Fruit fly (Drosophila melanogaster) whole organism, embryonic: ENCODE data around the gene Gorab.

ENCODE experiments used
- B-H1 ChIP-seq: fragments of 200-800 bp; sonication (Bioruptor generic); IDR thresholded peaks from 3 replicates; pipeline ENCODE4 v1.3.6; 2022; ENCODE audit warnings: missing biosample characterization, missing genetic modification characterization
- BtbVII ChIP-seq: fragments of 200-800 bp; sonication (Bioruptor generic); optimal IDR thresholded peaks from 3 replicates; lab custom pipeline; 2017; ENCODE audit warnings: missing biosample characterization, mild to moderate bottlenecking, missing genetic modification characterization
- CG12071 ChIP-seq: fragments of 200-800 bp; sonication (Bioruptor generic); optimal IDR thresholded peaks from 3 replicates; lab custom pipeline; 2018; ENCODE audit warnings: missing biosample characterization, mild to moderate bottlenecking, missing genetic modification characterization
- CG12769 ChIP-seq: fragments of 200-800 bp; sonication (Bioruptor generic); optimal IDR thresholded peaks from 2 replicates; lab custom pipeline; 2019; ENCODE audit warnings: missing biosample characterization, mild to moderate bottlenecking, missing genetic modification characterization, moderate library complexity
- CG14014 ChIP-seq: fragments of 200-800 bp; sonication (Bioruptor generic); IDR thresholded peaks from 2 replicates; pipeline ENCODE4 v1.3.6; 2022; ENCODE audit warnings: missing biosample characterization, missing genetic modification characterization
- CG14441 ChIP-seq: fragments of 200-800 bp; sonication (Bioruptor generic); IDR thresholded peaks from 2 replicates; pipeline ENCODE4 v1.3.6; 2022; ENCODE audit warnings: missing biosample characterization, missing genetic modification characterization
- CG17568 ChIP-seq: fragments of 200-800 bp; sonication (Bioruptor generic); optimal IDR thresholded peaks from 2 replicates; lab custom pipeline; 2018; ENCODE audit warnings: missing biosample characterization, mild to moderate bottlenecking, missing genetic modification characterization, moderate library complexity
- CG3163 ChIP-seq: fragments of 200-800 bp; sonication (Bioruptor generic); optimal IDR thresholded peaks from 3 replicates; lab custom pipeline; 2016; ENCODE audit warnings: missing biosample characterization, missing genetic modification characterization
- CG32532 ChIP-seq: fragments of 200-800 bp; sonication (Bioruptor generic); IDR thresholded peaks from 2 replicates; pipeline ENCODE4 v1.3.6; 2022; ENCODE audit warnings: missing biosample characterization, missing genetic modification characterization
- CG34224 ChIP-seq: fragments of 200-800 bp; sonication (Bioruptor generic); IDR thresholded peaks from 3 replicates; pipeline ENCODE4 v1.3.6; 2022; ENCODE audit warnings: missing biosample characterization, missing genetic modification characterization; ENCODE audit not compliant: partially characterized antibody
- CG42726 ChIP-seq: fragments of 200-800 bp; sonication (Bioruptor generic); IDR thresholded peaks from 2 replicates; pipeline ENCODE4 v1.3.6; 2022; ENCODE audit warnings: missing biosample characterization, missing genetic modification characterization; ENCODE audit not compliant: partially characterized antibody
- CG7839 ChIP-seq: fragments of 200-800 bp; sonication (Bioruptor generic); optimal IDR thresholded peaks from 3 replicates; lab custom pipeline; 2018; ENCODE audit warnings: missing biosample characterization, mild to moderate bottlenecking, missing genetic modification characterization, moderate library complexity
- CG8290 ChIP-seq, 3 experiments: fragments of 200-800 bp; sonication (Bioruptor generic); optimal IDR thresholded peaks; 2 replicates each; lab custom pipeline; 2016 to 2019; ENCODE audit warnings: missing biosample characterization in 3 of 3, missing genetic modification characterization in 3 of 3, mild to moderate bottlenecking in 2 of 3, moderate library complexity in 1 of 3
- Dll ChIP-seq: fragments of 200-800 bp; sonication (Bioruptor generic); IDR thresholded peaks from 4 replicates; pipeline ENCODE4 v1.3.6; 2022; ENCODE audit warnings: missing biosample characterization, missing genetic modification characterization; ENCODE audit not compliant: partially characterized antibody
- Dp ChIP-seq: fragments of 200-800 bp; sonication (Bioruptor generic); optimal IDR thresholded peaks from 2 replicates; lab custom pipeline; 2018; ENCODE audit warnings: missing biosample characterization, mild to moderate bottlenecking, missing genetic modification characterization, moderate library complexity
- HHEX ChIP-seq: fragments of 200-800 bp; sonication (Bioruptor generic); optimal IDR thresholded peaks from 3 replicates; lab custom pipeline; 2017; ENCODE audit warnings: missing biosample characterization, mild to moderate bottlenecking, missing genetic modification characterization, missing genetic modification reagents
- Hr3 ChIP-seq: fragments of 200-800 bp; sonication (Bioruptor generic); optimal IDR thresholded peaks from 3 replicates; lab custom pipeline; 2016; ENCODE audit warnings: missing biosample characterization, missing genetic modification characterization
- Hr78 ChIP-seq, 2 experiments: fragments of 200-800 bp in 1 of 2; fragments of >200 bp in 1 of 2; sonication (Bioruptor generic) in 1 of 2; optimal IDR thresholded peaks; 2 replicates each; lab custom pipeline; 2017 to 2019; ENCODE audit warnings: missing biosample characterization in 2 of 2, missing genetic modification characterization in 2 of 2, mild to moderate bottlenecking in 1 of 2, moderate library complexity in 1 of 2
- Med ChIP-seq: fragments of 200-800 bp; sonication (Bioruptor generic); peaks from one replicate; lab custom pipeline; 2016; ENCODE audit warnings: missing biosample characterization, missing genetic modification characterization, mild to moderate bottlenecking, inconsistent platforms, moderate library complexity
- NfI ChIP-seq: fragments of 200-800 bp; sonication (Bioruptor generic); optimal IDR thresholded peaks from 3 replicates; lab custom pipeline; 2018; ENCODE audit warnings: missing biosample characterization, mild to moderate bottlenecking, missing genetic modification characterization, moderate library complexity
- Opbp ChIP-seq: fragments of 200-800 bp; sonication (Bioruptor generic); IDR thresholded peaks from 3 replicates; pipeline ENCODE4 v1.3.6; 2022; ENCODE audit warnings: missing biosample characterization, missing genetic modification characterization; ENCODE audit not compliant: partially characterized antibody
- Optix ChIP-seq: fragments of 200-800 bp; sonication (Bioruptor generic); IDR thresholded peaks from 3 replicates; pipeline ENCODE4 v1.3.6; 2022; ENCODE audit warnings: missing biosample characterization, missing genetic modification characterization
- Rfx ChIP-seq: fragments of 200-800 bp; sonication (Bioruptor generic); IDR thresholded peaks from 2 replicates; pipeline ENCODE4 v1.3.6; 2022; ENCODE audit warnings: missing biosample characterization, missing genetic modification characterization
- Stat92E ChIP-seq, 3 experiments: fragments of >200 bp in 2 of 3; fragments of 200-800 bp in 1 of 3; sonication (Bioruptor generic) in 1 of 3; optimal IDR thresholded peaks; 2 replicates each; lab custom pipeline; 2017 to 2019; ENCODE audit warnings: missing biosample characterization in 3 of 3, missing genetic modification characterization in 3 of 3, mild to moderate bottlenecking in 1 of 3, moderate library complexity in 1 of 3
- amos ChIP-seq: fragments of 200-800 bp; sonication (Bioruptor generic); IDR thresholded peaks from 2 replicates; pipeline ENCODE4 v1.3.6; 2022; ENCODE audit warnings: missing biosample characterization, missing genetic modification characterization; ENCODE audit not compliant: partially characterized antibody
- bbx ChIP-seq: fragments of 200-800 bp; sonication (Bioruptor generic); IDR thresholded peaks from 2 replicates; pipeline ENCODE4 v1.3.6; 2022; ENCODE audit warnings: missing biosample characterization, missing genetic modification characterization; ENCODE audit not compliant: partially characterized antibody
- cad ChIP-seq: fragments of >200 bp; optimal IDR thresholded peaks from 2 replicates; lab custom pipeline; 2017; ENCODE audit warnings: missing biosample characterization, missing genetic modification characterization
- cato ChIP-seq: fragments of 200-800 bp; sonication (Bioruptor generic); optimal IDR thresholded peaks from 2 replicates; lab custom pipeline; 2016; ENCODE audit warnings: missing biosample characterization, missing genetic modification characterization, borderline replicate concordance
- chif ChIP-seq, 2 experiments: fragments of 200-800 bp; sonication (Bioruptor generic); optimal IDR thresholded peaks; 3 replicates each; lab custom pipeline; 2016; ENCODE audit warnings: missing biosample characterization in 2 of 2, missing genetic modification characterization in 2 of 2
- chinmo ChIP-seq: fragments of 200-800 bp; sonication (Bioruptor generic); IDR thresholded peaks from 4 replicates; pipeline ENCODE4 v1.3.6; 2022; ENCODE audit warnings: missing biosample characterization, missing genetic modification characterization; ENCODE audit not compliant: partially characterized antibody
- chm ChIP-seq: fragments of 200-800 bp; sonication (Bioruptor generic); IDR thresholded peaks from 2 replicates; pipeline ENCODE4 v1.3.6; 2022; ENCODE audit warnings: missing biosample characterization, missing genetic modification characterization
- crc ChIP-seq: fragments of 200-800 bp; sonication (Bioruptor generic); optimal IDR thresholded peaks from 2 replicates; lab custom pipeline; 2016; ENCODE audit warnings: missing biosample characterization, missing genetic modification characterization
- dan ChIP-seq: fragments of 200-800 bp; sonication (Bioruptor generic); IDR thresholded peaks from 2 replicates; pipeline ENCODE4 v1.3.6; 2022; ENCODE audit warnings: missing biosample characterization, missing genetic modification characterization
- gro ChIP-seq: fragments of 200-800 bp; sonication (Bioruptor generic); optimal IDR thresholded peaks from 2 replicates; lab custom pipeline; 2016; ENCODE audit warnings: missing biosample characterization, missing genetic modification characterization
- gsb ChIP-seq: fragments of 200-800 bp; sonication (Bioruptor generic); IDR thresholded peaks from 2 replicates; pipeline ENCODE4 v1.3.6; 2022; ENCODE audit warnings: missing biosample characterization, missing genetic modification characterization
- hkb ChIP-seq, 2 experiments: fragments of 200-800 bp in 1 of 2; fragments of >200 bp in 1 of 2; sonication (Bioruptor generic) in 1 of 2; IDR thresholded peaks in 1 of 2; optimal IDR thresholded peaks in 1 of 2; 2 replicates each; pipeline versions ENCODE4 v1.3.6 to Lab custom; 2017 to 2022; ENCODE audit warnings: missing biosample characterization in 1 of 2, missing genetic modification characterization in 1 of 2
- lilli ChIP-seq: fragments of 200-800 bp; sonication (Bioruptor generic); optimal IDR thresholded peaks from 3 replicates; lab custom pipeline; 2016; ENCODE audit warnings: missing biosample characterization, missing genetic modification characterization
- otp ChIP-seq: fragments of 200-800 bp; sonication (Bioruptor generic); IDR thresholded peaks from 3 replicates; pipeline ENCODE4, ENCODE4 v1.3.6; 2022; ENCODE audit warnings: missing biosample characterization, missing genetic modification characterization
- pb ChIP-seq: fragments of 200-800 bp; sonication (Bioruptor generic); optimal IDR thresholded peaks from 3 replicates; lab custom pipeline; 2016; ENCODE audit warnings: missing biosample characterization, missing genetic modification characterization
- sna ChIP-seq: fragments of 200-800 bp; sonication (Bioruptor generic); IDR thresholded peaks from 2 replicates; pipeline ENCODE4 v1.3.6; 2022; ENCODE audit warnings: missing biosample characterization, missing genetic modification characterization; ENCODE audit not compliant: partially characterized antibody
- sqz ChIP-seq: fragments of 200-800 bp; sonication (Bioruptor generic); optimal IDR thresholded peaks from 3 replicates; lab custom pipeline; 2018; ENCODE audit warnings: missing biosample characterization, mild to moderate bottlenecking, missing genetic modification characterization
- stc ChIP-seq: fragments of 200-800 bp; sonication (Bioruptor generic); IDR thresholded peaks from 2 replicates; pipeline ENCODE4 v1.3.6; 2022; ENCODE audit warnings: missing biosample characterization, missing genetic modification characterization
- trh ChIP-seq: fragments of 200-800 bp; sonication (Bioruptor generic); optimal IDR thresholded peaks from 2 replicates; lab custom pipeline; 2016; ENCODE audit warnings: missing biosample characterization, missing genetic modification characterization
- ttk ChIP-seq: fragments of 200-800 bp; sonication (Bioruptor generic); IDR thresholded peaks from 2 replicates; pipeline ENCODE4 v2.1.2; 2022; ENCODE audit warnings: missing biosample characterization, missing genetic modification characterization
- vvl ChIP-seq: fragments of 200-800 bp; sonication (Bioruptor generic); IDR thresholded peaks from 2 replicates; pipeline ENCODE4 v1.3.6; 2022; ENCODE audit warnings: missing biosample characterization, missing genetic modification characterization
- yki ChIP-seq: fragments of >200 bp; optimal IDR thresholded peaks from 3 replicates; lab custom pipeline; 2018
- z ChIP-seq: fragments of 200-800 bp; sonication (Bioruptor generic); IDR thresholded peaks from 3 replicates; pipeline ENCODE4 v1.3.6; 2022; ENCODE audit warnings: missing biosample characterization, missing genetic modification characterization
- zen2 ChIP-seq: fragments of 200-800 bp; sonication (Bioruptor generic); IDR thresholded peaks from 3 replicates; pipeline ENCODE4 v1.3.6; 2022; ENCODE audit warnings: missing biosample characterization, missing genetic modification characterization; ENCODE audit not compliant: partially characterized antibody

Gene Gorab

DNA sequence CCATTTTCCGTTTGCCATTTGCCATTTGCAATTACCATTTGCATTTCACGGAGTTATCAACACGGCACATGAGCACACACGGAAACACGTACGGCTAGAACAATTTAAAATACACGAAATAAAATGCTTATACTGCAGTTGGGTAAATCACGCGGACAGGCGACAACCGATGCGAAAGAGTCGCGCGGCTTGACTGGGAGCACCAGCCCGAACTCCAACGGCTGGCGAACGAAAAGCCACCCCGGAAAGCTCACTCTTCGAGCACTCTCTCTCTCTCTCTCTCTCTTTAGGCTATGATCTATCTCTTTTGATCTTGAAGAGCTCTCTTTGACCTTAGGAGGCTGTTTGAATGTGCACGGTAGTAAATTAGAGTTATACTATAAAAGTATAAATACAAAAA is 7.3 kb downstream of the Gorab start, which contains the start of gene blot (continued):
- TF ChIP-seq CG34224 (GFP tag; lab: Robert Waterston, UW), result peak; percentile 23; the same call in 1 of the 3 replicates
- TF ChIP-seq stc (GFP tag; lab: Robert Waterston, UW), result 0 out of 2 replicates have a peak, but pooled peaks have one; percentile 16
- TF ChIP-seq yki, result peak; percentile 47
- TF ChIP-seq dan (GFP tag; lab: Robert Waterston, UW), result no peak
- TF ChIP-seq NfI, result no peak
- TF ChIP-seq CG17568, result peak; percentile 19
- no peak for TF ChIP-seq B-H1 (GFP tag; lab: Robert Waterston, UW)
- TF ChIP-seq CG3163, result peak; percentile 93
- no peak for TF ChIP-seq Hr3 (GFP tag; lab: Kevin White, UChicago)
- no peak for TF ChIP-seq lilli (GFP tag; lab: Kevin White, UChicago)
- TF ChIP-seq gsb (GFP tag; lab: Robert Waterston, UW), result no peak
- TF ChIP-seq CG12071, result peak; percentile 5
- peak; percentile 39; the same call in 1 of the 2 replicates for TF ChIP-seq CG32532
- peak; percentile 0 for TF ChIP-seq CG7839 (tag; lab: Kevin White, UChicago)
- TF ChIP-seq Hr78 (GFP tag; optimal IDR thresholded peaks at IDR 0.05; lab: Kevin White, UChicago), result peak in 1 of 2 experiments; percentile 12
- no peak for TF ChIP-seq cato (GFP tag; lab: Kevin White, UChicago)
- no peak for TF ChIP-seq chif (GFP tag; optimal IDR thresholded peaks at IDR 0.05; lab: Kevin White, UChicago)
- TF ChIP-seq z (GFP tag; lab: Robert Waterston, UW), result 0 out of 3 replicates have a peak, but pooled peaks have one; percentile 34
- TF ChIP-seq cad (GFP tag; lab: Kevin White, UChicago), result no peak
- TF ChIP-seq Stat92E (GFP tag; optimal IDR thresholded peaks at IDR 0.05; lab: Kevin White, UChicago), result peak in 1 of 3 experiments; percentile 44
- 0 out of 3 replicates have a peak, but pooled peaks have one; percentile 27 for TF ChIP-seq Opbp (GFP tag; lab: Robert Waterston, UW)
- no peak for TF ChIP-seq trh (GFP tag; lab: Kevin White, UChicago)
- TF ChIP-seq bbx (GFP tag; lab: Robert Waterston, UW), result peak; percentile 36; the same call in 1 of the 2 replicates
- no peak for TF ChIP-seq HHEX (GFP tag; lab: Kevin White, UChicago)
- no peak for TF ChIP-seq pb
- 0 out of 2 replicates have a peak, but pooled peaks have one; percentile 28 for TF ChIP-seq ttk (GFP tag; lab: Robert Waterston, UW)
- peak; percentile 25; the same call in 1 of the 4 replicates for TF ChIP-seq Dll
- no peak for TF ChIP-seq sqz (GFP tag; lab: Kevin White, UChicago)
- peak; percentile 13; the same call in 1 of the 2 replicates for TF ChIP-seq amos (GFP tag; lab: Robert Waterston, UW)
- no peak for TF ChIP-seq CG8290 (GFP tag; optimal IDR thresholded peaks at IDR 0.05; lab: Kevin White, UChicago)
- TF ChIP-seq CG8290 (tag; optimal IDR thresholded peaks at IDR 0.05; lab: Kevin White, UChicago), result peak in 1 of 2 experiments; percentile 40
- peak; percentile 76; the same call in 1 of the 4 replicates for TF ChIP-seq chinmo
- TF ChIP-seq sna (GFP tag; lab: Robert Waterston, UW), result peak; percentile 63; the same call in 1 of the 2 replicates
- peak; percentile 39; the same call in 1 of the 2 replicates for TF ChIP-seq CG14014 (GFP tag; lab: Robert Waterston, UW)
- TF ChIP-seq crc, result no peak
- no peak for TF ChIP-seq hkb (optimal IDR thresholded peaks at IDR 0.05; lab: Kevin White, UChicago)
- TF ChIP-seq hkb (GFP tag; IDR thresholded peaks at IDR 0.05; lab: Robert Waterston, UW), result no peak
- TF ChIP-seq chm (GFP tag; lab: Robert Waterston, UW), result peak; percentile 83
- peak; percentile 9; the same call in 1 of the 2 replicates for TF ChIP-seq Rfx (GFP tag; lab: Robert Waterston, UW)
- peak; percentile 38; the same call in 1 of the 2 replicates for TF ChIP-seq CG42726 (GFP tag; lab: Robert Waterston, UW)
- TF ChIP-seq CG14441 (GFP tag; lab: Robert Waterston, UW), result no peak
- TF ChIP-seq Med (GFP tag; lab: Kevin White, UChicago), result peak; percentile 3
- peak; percentile 35 for TF ChIP-seq BtbVII (GFP tag; lab: Kevin White, UChicago)
- TF ChIP-seq zen2 (GFP tag; lab: Robert Waterston, UW), result peak; percentile 34; the same call in 2 of the 3 replicates
- TF ChIP-seq Dp, result no peak
- peak; percentile 1 for TF ChIP-seq gro
- no peak for TF ChIP-seq Optix (GFP tag; lab: Robert Waterston, UW)
- TF ChIP-seq CG12769 (tag; lab: Kevin White, UChicago), result peak; percentile 45
- peak; percentile 34; the same call in 1 of the 3 replicates for TF ChIP-seq otp (GFP tag; lab: Robert Waterston, UW)
- TF ChIP-seq vvl (GFP tag; lab: Robert Waterston, UW), result peak; percentile 68
